Fruit fly (Drosophila melanogaster) whole organism, pupa: ENCODE results near the gene CG42467.

ENCODE experiments used
- EcR ChIP-seq: fragments of 200-800 bp; sonication (Bioruptor generic); optimal IDR thresholded peaks from 3 replicates; lab custom pipeline; 2019; ENCODE audit warnings: missing biosample characterization, missing genetic modification characterization, mild to moderate bottlenecking, moderate library complexity, missing genetic modification reagents
- fd96Ca ChIP-seq: fragments of 200-800 bp; sonication (Bioruptor generic); IDR thresholded peaks from 3 replicates; pipeline ENCODE4 v1.3.6; 2022; ENCODE audit warnings: missing biosample characterization, missing genetic modification characterization

DNA sequence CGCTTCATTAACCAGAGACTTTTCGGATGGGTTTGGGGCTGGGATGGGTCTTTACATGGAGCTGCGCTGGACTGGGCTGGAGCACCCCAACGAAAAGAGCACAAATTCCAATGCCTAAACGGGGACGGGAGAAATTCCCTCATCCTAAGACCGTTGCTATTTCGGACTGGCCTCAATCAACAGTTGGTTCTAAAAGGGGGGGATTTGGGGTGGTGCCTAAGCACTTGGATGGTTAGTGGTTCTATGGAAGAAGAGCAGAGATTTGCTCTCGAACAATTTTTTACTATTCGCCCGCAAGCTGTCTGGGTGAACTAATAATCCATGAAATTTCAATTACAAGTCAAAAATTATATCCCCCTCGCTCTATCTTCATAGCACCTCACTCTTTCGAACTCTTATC lies 28.5 kb downstream of the CG42467 start:
- TF ChIP-seq EcR (GFP tag; lab: Kevin White, UChicago), result no peak
- TF ChIP-seq fd96Ca, result no peak
